Fruit fly (Drosophila melanogaster) S2 (cell line): ENCODE measurements around the gene CG3308.

Source experiments
- CG8478 ChIP-seq: fragments of >200 bp; optimal IDR thresholded peaks from 2 replicates; lab custom pipeline; 2018
- CTCF ChIP-seq, 2 experiments: fragments of >200 bp; optimal IDR thresholded peaks; 2 replicates each; lab custom pipeline; 2018

The CG3308 gene

dm6 chr3R:21269923-21270322 lies 3.7 kb downstream of the CG3308 start, which contains the start of the genes AP-2sigma and Idi:
Gene AP-2sigma (minus strand): TSS chr3R:21270075.
Gene Idi (plus strand): TSS chr3R:21270126.
- TF ChIP-seq CTCF (optimal IDR thresholded peaks at IDR 0.05; lab: Kevin White, UChicago), result no peak
- no peak for TF ChIP-seq CG8478 (lab: Kevin White, UChicago)

- TF ChIP-seq CTCF (optimal IDR thresholded peaks at IDR 0.05; lab: Kevin White, UChicago), result no peak
- TF ChIP-seq CG8478 (lab: Kevin White, UChicago), result no peak
Measured at dm6 chr3R:21268873-21269272, 4.7 kb downstream of the CG3308 start, which contains the start of gene Rab1. Gene Rab1 (minus strand): TSS chr3R:21269060.

dm6 chr3R:21267972-21268512 lies 5.6 kb downstream of the CG3308 start:
- TF ChIP-seq CTCF (optimal IDR thresholded peaks at IDR 0.05; lab: Kevin White, UChicago), result no peak
- no peak for TF ChIP-seq CG8478 (lab: Kevin White, UChicago)

- TF ChIP-seq CTCF (optimal IDR thresholded peaks at IDR 0.05; lab: Kevin White, UChicago), result no peak
- TF ChIP-seq CG8478 (lab: Kevin White, UChicago), result no peak
Measured at dm6 chr3R:21263177-21263576, 10.4 kb downstream of the CG3308 start.

dm6 chr3R:21260795-21261194 lies 12.8 kb downstream of the CG3308 start:
- TF ChIP-seq CTCF (optimal IDR thresholded peaks at IDR 0.05; lab: Kevin White, UChicago), result no peak
- TF ChIP-seq CG8478 (lab: Kevin White, UChicago), result no peak

dm6 chr3R:21254296-21254695 lies 19.3 kb downstream of the CG3308 start:
- TF ChIP-seq CTCF (optimal IDR thresholded peaks at IDR 0.05; lab: Kevin White, UChicago) (no peak), CG8478 (lab: Kevin White, UChicago) (no peak)

- TF ChIP-seq CTCF (optimal IDR thresholded peaks at IDR 0.05; lab: Kevin White, UChicago), result peak; percentile 64
- TF ChIP-seq CG8478 (lab: Kevin White, UChicago), result no peak
Measured at dm6 chr3R:21252478-21252877, 21.1 kb downstream of the CG3308 start.

- TF ChIP-seq CTCF (optimal IDR thresholded peaks at IDR 0.05; lab: Kevin White, UChicago), result no peak
- no peak for TF ChIP-seq CG8478 (lab: Kevin White, UChicago)
Measured at dm6 chr3R:21246492-21247061, 27.0 kb downstream of the CG3308 start, which contains the start of gene ETHR. Gene ETHR (plus strand): TSS chr3R:21247011.

- TF ChIP-seq CG8478 (lab: Kevin White, UChicago) (no peak), CTCF (optimal IDR thresholded peaks at IDR 0.05; lab: Kevin White, UChicago) (no peak)
Measured at dm6 chr3R:21245846-21246245, 27.8 kb downstream of the CG3308 start.

- TF ChIP-seq CTCF (optimal IDR thresholded peaks at IDR 0.05; lab: Kevin White, UChicago), result no peak
- TF ChIP-seq CG8478 (lab: Kevin White, UChicago), result no peak
Measured at dm6 chr3R:21242318-21242717, 31.3 kb downstream of the CG3308 start, which contains the start of gene CG5892. Gene CG5892 (plus strand): TSS chr3R:21242618.

- TF ChIP-seq CTCF (optimal IDR thresholded peaks at IDR 0.05; lab: Kevin White, UChicago), result no peak
- TF ChIP-seq CG8478 (lab: Kevin White, UChicago), result no peak
Measured at dm6 chr3R:21241332-21241731, 32.3 kb downstream of the CG3308 start.

dm6 chr3R:21237099-21237498 lies 36.5 kb downstream of the CG3308 start, which contains the start of gene e:
Gene e (minus strand): TSS chr3R:21237177.
- no peak for TF ChIP-seq CTCF (optimal IDR thresholded peaks at IDR 0.05; lab: Kevin White, UChicago)

- TF ChIP-seq CTCF (optimal IDR thresholded peaks at IDR 0.05; lab: Kevin White, UChicago) (no peak), CG8478 (lab: Kevin White, UChicago) (no peak)
Measured at dm6 chr3R:21224230-21224629, 49.4 kb downstream of the CG3308 start.

dm6 chr3R:21223453-21224057 lies 50.1 kb downstream of the CG3308 start, which contains the start of the genes CG3337 and Nelf-A:
Gene CG3337 (minus strand): TSS chr3R:21223584.
Gene Nelf-A (plus strand): TSS chr3R:21223704.
- peak; percentile 96 to 98 for TF ChIP-seq CTCF (optimal IDR thresholded peaks at IDR 0.05; lab: Kevin White, UChicago)
- TF ChIP-seq CG8478 (lab: Kevin White, UChicago), result no peak
